Fruit fly (Drosophila melanogaster) whole organism, embryonic: ENCODE results near the gene CG31076.
A peak's percentile ranks its signal among the peaks of the same experiment; 100 is the strongest.

Experiments used
- CG10274 ChIP-seq: fragments of 200-800 bp; sonication (Bioruptor generic); optimal IDR thresholded peaks from 3 replicates; lab custom pipeline; 2017; ENCODE audit warnings: missing biosample characterization, mild to moderate bottlenecking, missing genetic modification characterization
- CG3163 ChIP-seq: fragments of 200-800 bp; sonication (Bioruptor generic); optimal IDR thresholded peaks from 3 replicates; lab custom pipeline; 2016; ENCODE audit warnings: missing biosample characterization, missing genetic modification characterization
- CG7963 ChIP-seq: fragments of 200-800 bp; sonication (Bioruptor generic); IDR thresholded peaks from 3 replicates; pipeline ENCODE4 v1.3.6; 2022; ENCODE audit warnings: missing biosample characterization, missing genetic modification characterization; ENCODE audit not compliant: partially characterized antibody
- CG8290 ChIP-seq, 3 experiments: fragments of 200-800 bp; sonication (Bioruptor generic); optimal IDR thresholded peaks; 2 replicates each; lab custom pipeline; 2016 to 2019; ENCODE audit warnings: missing biosample characterization in 3 of 3, missing genetic modification characterization in 3 of 3, mild to moderate bottlenecking in 2 of 3, moderate library complexity in 1 of 3
- Lim3 ChIP-seq: fragments of 200-800 bp; sonication (Bioruptor generic); IDR thresholded peaks from 2 replicates; pipeline ENCODE4 v1.3.6; 2022; ENCODE audit warnings: missing biosample characterization, missing genetic modification characterization

DNA sequence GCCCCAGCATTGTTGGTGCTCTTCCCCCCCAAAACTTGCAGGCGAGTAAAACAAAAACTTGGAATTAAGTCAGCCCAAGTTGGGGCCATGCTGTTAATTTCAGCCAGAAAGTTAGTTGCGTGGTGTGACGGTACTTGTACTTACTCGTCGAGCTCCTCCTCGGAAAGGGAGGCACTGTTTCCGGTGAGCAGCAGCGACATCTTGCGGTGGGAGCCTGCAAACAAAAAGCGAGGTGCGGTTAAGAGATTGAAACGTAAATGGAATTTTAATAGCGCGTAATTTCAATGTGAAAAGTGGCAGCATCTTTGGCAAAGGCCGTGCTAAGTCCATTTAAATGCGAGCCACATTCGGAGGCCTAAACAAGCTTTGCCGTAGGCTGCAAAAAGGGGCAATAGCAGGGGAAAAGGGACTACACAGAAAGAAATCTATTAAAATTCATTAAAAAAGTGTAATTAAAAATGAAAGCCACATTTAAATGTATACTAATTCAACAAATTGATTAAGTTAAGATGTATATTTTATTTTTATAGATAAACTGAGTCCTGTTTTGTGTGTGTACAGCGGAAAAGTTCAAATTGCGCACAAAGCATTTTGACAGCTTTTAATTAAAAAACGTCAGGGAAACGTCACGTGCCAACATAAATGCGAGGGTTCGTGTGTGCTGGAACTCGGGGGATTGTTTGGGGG is 33.1 kb downstream of the CG31076 start:
- TF ChIP-seq CG8290 (GFP tag; optimal IDR thresholded peaks at IDR 0.05; lab: Kevin White, UChicago) = no peak
- TF ChIP-seq CG8290 (tag; optimal IDR thresholded peaks at IDR 0.05; lab: Kevin White, UChicago) = peak in 1 of 2 experiments; percentile 24
- no peak for TF ChIP-seq CG7963 (GFP tag; lab: Robert Waterston, UW)
- TF ChIP-seq Lim3 = no peak
- no peak for TF ChIP-seq CG10274 (GFP tag; lab: Kevin White, UChicago)
- TF ChIP-seq CG3163 = no peak
